Worm (Caenorhabditis elegans): ENCODE data around the gene srh-34.

- TF ChIP-seq ces-1 (GFP tag; optimal IDR thresholded peaks at IDR 0.05) (no peak), nhr-12 (tag; optimal IDR thresholded peaks at IDR 0.05) (no peak), sptf-1 (tag; optimal IDR thresholded peaks at IDR 0.05) (no peak), blmp-1 (tag; optimal IDR thresholded peaks at IDR 0.05) (no peak), tbx-8 (GFP tag; optimal IDR thresholded peaks at IDR 0.05) (no peak), snpc-4 (tag; optimal IDR thresholded peaks at IDR 0.05) (no peak), elt-3 (tag; optimal IDR thresholded peaks at IDR 0.05) (no peak), lsy-2 (tag; optimal IDR thresholded peaks at IDR 0.05) (no peak), elt-1 (tag; optimal IDR thresholded peaks at IDR 0.05; ENCODE audit: borderline replicate concordance, insufficient read depth) (no peak), nhr-28 (tag; optimal IDR thresholded peaks at IDR 0.05) (no peak), unc-62 (GFP tag; optimal IDR thresholded peaks at IDR 0.05) (no peak), pha-4 (tag; optimal IDR thresholded peaks at IDR 0.05) (no peak), ham-2 (GFP tag; optimal IDR thresholded peaks at IDR 0.05) (no peak)
Observed at ce11 chrV:468460-468859, 22.0 kb upstream of the srh-34 start, which contains the start of gene srbc-57.

Measured in whole organism, mixed stage, embryonic.